Fruit fly (Drosophila melanogaster) whole organism, adult: ENCODE results near the gene CG17264.

ENCODE experiments used
- CG11617 ChIP-seq: fragments of 200-800 bp; sonication (Bioruptor generic); optimal IDR thresholded peaks from 2 replicates; lab custom pipeline; 2017; ENCODE audit warnings: mild to moderate bottlenecking, missing biosample characterization, missing genetic modification reagents, missing genetic modification characterization
- CG12768 ChIP-seq: fragments of 200-800 bp; sonication (Bioruptor generic); optimal IDR thresholded peaks from 2 replicates; lab custom pipeline; 2017; ENCODE audit warnings: missing biosample characterization, missing genetic modification characterization, mild to moderate bottlenecking, moderate library complexity, missing genetic modification reagents
- CG14711 ChIP-seq: fragments of 200-800 bp; sonication (Bioruptor generic); optimal IDR thresholded peaks from 2 replicates; lab custom pipeline; 2018; ENCODE audit warnings: missing biosample characterization, mild to moderate bottlenecking, missing genetic modification characterization, moderate library complexity
- CG1620 ChIP-seq: fragments of 200-800 bp; sonication (Bioruptor generic); optimal IDR thresholded peaks from 2 replicates; lab custom pipeline; 2016; ENCODE audit warnings: missing biosample characterization, missing genetic modification characterization
- CG33017 ChIP-seq: fragments of 200-800 bp; sonication (Bioruptor generic); optimal IDR thresholded peaks from 2 replicates; lab custom pipeline; 2018; ENCODE audit warnings: missing biosample characterization, mild to moderate bottlenecking, missing genetic modification characterization, moderate library complexity
- CG5204 ChIP-seq: fragments of 200-800 bp; sonication (Bioruptor generic); optimal IDR thresholded peaks from 2 replicates; lab custom pipeline; 2016; ENCODE audit warnings: missing biosample characterization, missing genetic modification characterization
- CG7045 ChIP-seq: fragments of 200-800 bp; sonication (Bioruptor generic); optimal IDR thresholded peaks from 2 replicates; lab custom pipeline; 2017; ENCODE audit warnings: missing biosample characterization, mild to moderate bottlenecking, missing genetic modification characterization
- CG7101 ChIP-seq: fragments of 200-800 bp; sonication (Bioruptor generic); optimal IDR thresholded peaks from 2 replicates; lab custom pipeline; 2018; ENCODE audit warnings: missing biosample characterization, mild to moderate bottlenecking, missing genetic modification characterization, moderate library complexity
- Clk ChIP-seq: fragments of 200-800 bp; sonication (Bioruptor generic); optimal IDR thresholded peaks from 2 replicates; lab custom pipeline; 2017; ENCODE audit warnings: missing biosample characterization, missing genetic modification characterization
- Crg-1 ChIP-seq: fragments of 200-800 bp; sonication (Bioruptor generic); optimal IDR thresholded peaks from 2 replicates; lab custom pipeline; 2016; ENCODE audit warnings: missing biosample characterization, missing genetic modification characterization
- Hr96 ChIP-seq: fragments of 200-800 bp; sonication (Bioruptor generic); optimal IDR thresholded peaks from 2 replicates; lab custom pipeline; 2016; ENCODE audit warnings: missing biosample characterization, missing genetic modification characterization
- Mnt ChIP-seq: fragments of 200-800 bp; sonication (Bioruptor generic); optimal IDR thresholded peaks from 2 replicates; lab custom pipeline; 2016; ENCODE audit warnings: missing biosample characterization, mild to moderate bottlenecking, missing genetic modification characterization
- bab1 ChIP-seq: fragments of 200-800 bp; sonication (Bioruptor generic); optimal IDR thresholded peaks from 3 replicates; lab custom pipeline; 2019; ENCODE audit warnings: missing biosample characterization, mild to moderate bottlenecking, missing genetic modification characterization, moderate library complexity
- cic ChIP-seq: fragments of 200-800 bp; sonication (Bioruptor generic); optimal IDR thresholded peaks from 2 replicates; lab custom pipeline; 2017; ENCODE audit warnings: missing biosample characterization, mild to moderate bottlenecking, missing genetic modification characterization, moderate library complexity
- cnc ChIP-seq, 2 experiments: fragments of >200 bp; optimal IDR thresholded peaks; 2 replicates each; lab custom pipeline; 2017
- kay ChIP-seq: fragments of 200-800 bp; sonication (Bioruptor generic); peaks from one replicate; lab custom pipeline; 2016; ENCODE audit warnings: missing biosample characterization, missing genetic modification characterization, borderline replicate concordance
- ovo ChIP-seq: fragments of 200-800 bp; sonication (Bioruptor generic); optimal IDR thresholded peaks from 2 replicates; lab custom pipeline; 2016; ENCODE audit warnings: missing biosample characterization, missing genetic modification characterization
- pad ChIP-seq: fragments of 200-800 bp; sonication (Bioruptor generic); optimal IDR thresholded peaks from 3 replicates; lab custom pipeline; 2017; ENCODE audit warnings: missing biosample characterization, missing genetic modification characterization, mild to moderate bottlenecking, moderate library complexity, missing genetic modification reagents
- tj ChIP-seq: fragments of 200-800 bp; sonication (Bioruptor generic); optimal IDR thresholded peaks from 3 replicates; lab custom pipeline; 2017; ENCODE audit warnings: missing biosample characterization, mild to moderate bottlenecking, missing genetic modification characterization, moderate library complexity
- toe ChIP-seq: fragments of 200-800 bp; sonication (Bioruptor generic); optimal IDR thresholded peaks from 2 replicates; lab custom pipeline; 2016; ENCODE audit warnings: missing biosample characterization, missing genetic modification characterization

Gene CG17264

DNA sequence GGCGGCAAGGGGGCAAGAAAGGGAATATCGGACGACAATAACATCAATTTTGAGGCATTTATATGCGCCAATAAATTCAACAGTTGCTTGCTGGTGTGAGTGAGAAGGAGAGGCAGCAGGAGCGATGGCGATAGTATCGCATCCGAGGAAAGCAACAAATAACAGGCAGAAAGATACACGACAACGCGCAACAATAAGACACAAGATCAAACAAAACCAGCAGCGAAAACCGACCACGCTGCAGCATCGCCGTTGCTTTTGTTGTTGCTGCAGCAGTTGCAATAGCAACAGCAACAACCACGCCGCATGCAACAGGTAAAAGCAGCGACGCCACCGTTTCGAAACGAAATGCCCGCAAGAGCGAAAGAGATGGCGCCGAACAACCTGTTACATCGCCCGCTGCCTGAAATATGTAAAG, 17.8 kb upstream of the CG17264 start:
- TF ChIP-seq CG33017 (tag; lab: Kevin White, UChicago) (no peak), ovo (GFP tag; lab: Kevin White, UChicago) (no peak)

DNA sequence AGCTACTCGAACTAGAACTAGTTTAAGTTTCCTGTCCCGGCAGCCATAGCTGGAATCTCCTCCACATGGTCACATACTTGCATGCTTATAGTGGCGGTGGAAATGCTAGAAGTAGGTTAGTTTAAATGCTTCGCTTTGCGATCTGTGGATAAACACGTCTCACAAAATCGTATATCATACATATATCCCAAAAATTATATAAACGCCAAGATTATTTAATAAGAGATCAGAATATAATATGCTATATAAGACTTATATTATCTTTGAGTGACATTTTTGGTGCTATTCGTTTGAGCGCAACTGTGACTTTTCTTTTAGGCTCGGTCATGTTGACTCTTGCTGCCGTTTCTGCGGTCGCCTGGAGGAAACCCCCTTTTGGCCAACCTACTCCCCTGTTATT, 16.4 kb upstream of the CG17264 start:
- TF ChIP-seq CG11617 (GFP tag; lab: Kevin White, UChicago) (no peak), CG1620 (no peak), CG12768 (no peak), CG14711 (tag; lab: Kevin White, UChicago) (no peak), toe (no peak), ovo (GFP tag; lab: Kevin White, UChicago) (no peak), Hr96 (GFP tag; lab: Kevin White, UChicago) (no peak), pad (GFP tag; lab: Kevin White, UChicago) (no peak), CG7101 (tag; lab: Kevin White, UChicago) (no peak), bab1 (no peak), CG7045 (GFP tag; lab: Kevin White, UChicago) (no peak), Clk (GFP tag; lab: Kevin White, UChicago) (no peak), tj (GFP tag; lab: Kevin White, UChicago) (no peak), Mnt (GFP tag; lab: Kevin White, UChicago) (no peak), CG5204 (GFP tag; lab: Kevin White, UChicago) (no peak), Crg-1 (no peak), kay (GFP tag; lab: Kevin White, UChicago) (no peak), CG33017 (tag; lab: Kevin White, UChicago) (no peak)

dm6 chr2L:3003399-3003798, 14.9 kb upstream of the CG17264 start:
- TF ChIP-seq cic (GFP tag; lab: Kevin White, UChicago), result no peak
- no peak for TF ChIP-seq Clk (GFP tag; lab: Kevin White, UChicago)
- TF ChIP-seq CG7101 (tag; lab: Kevin White, UChicago), result no peak
- TF ChIP-seq ovo (GFP tag; lab: Kevin White, UChicago), result no peak
- no peak for TF ChIP-seq cnc (optimal IDR thresholded peaks at IDR 0.05; lab: Kevin White, UChicago)
- TF ChIP-seq bab1, result no peak
- TF ChIP-seq pad (GFP tag; lab: Kevin White, UChicago), result no peak
- no peak for TF ChIP-seq CG5204 (GFP tag; lab: Kevin White, UChicago)
- TF ChIP-seq Crg-1, result no peak
- no peak for TF ChIP-seq CG7045 (GFP tag; lab: Kevin White, UChicago)
- no peak for TF ChIP-seq toe
- no peak for TF ChIP-seq CG1620
- no peak for TF ChIP-seq Mnt (GFP tag; lab: Kevin White, UChicago)
- TF ChIP-seq Hr96 (GFP tag; lab: Kevin White, UChicago), result no peak
- TF ChIP-seq kay (GFP tag; lab: Kevin White, UChicago), result no peak

- TF ChIP-seq pad (GFP tag; lab: Kevin White, UChicago) (no peak), kay (GFP tag; lab: Kevin White, UChicago) (no peak), CG5204 (GFP tag; lab: Kevin White, UChicago) (no peak), CG7045 (GFP tag; lab: Kevin White, UChicago) (no peak), Clk (GFP tag; lab: Kevin White, UChicago) (no peak), CG33017 (tag; lab: Kevin White, UChicago) (no peak), Crg-1 (no peak), Mnt (GFP tag; lab: Kevin White, UChicago) (no peak), Hr96 (GFP tag; lab: Kevin White, UChicago) (no peak), CG1620 (no peak)
Measured at dm6 chr2L:3004601-3005000, 13.7 kb upstream of the CG17264 start.

DNA sequence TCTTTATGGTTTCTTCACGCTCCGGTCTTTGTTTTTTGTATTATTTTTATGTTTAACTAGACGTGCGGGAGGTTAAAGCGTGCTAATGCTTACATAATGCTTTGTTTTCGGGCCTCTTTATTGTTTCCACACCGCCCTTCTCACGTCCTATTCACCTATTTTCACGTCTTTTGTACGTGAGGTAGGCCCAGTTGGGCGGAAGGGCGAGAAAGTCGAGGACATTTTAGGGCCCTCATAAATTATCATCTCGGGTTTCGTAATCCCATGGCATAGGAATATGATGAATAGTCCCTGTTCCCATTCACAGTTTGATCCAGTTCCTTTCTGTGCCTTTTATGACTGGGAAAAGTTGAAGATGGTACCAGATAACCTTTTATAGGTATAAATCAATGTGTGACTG, 12.8 kb upstream of the CG17264 start:
- TF ChIP-seq Crg-1 (no peak), ovo (GFP tag; lab: Kevin White, UChicago) (no peak), Mnt (GFP tag; lab: Kevin White, UChicago) (no peak), Clk (GFP tag; lab: Kevin White, UChicago) (no peak), toe (no peak), CG5204 (GFP tag; lab: Kevin White, UChicago) (no peak), CG7045 (GFP tag; lab: Kevin White, UChicago) (no peak), tj (GFP tag; lab: Kevin White, UChicago) (no peak), CG14711 (tag; lab: Kevin White, UChicago) (no peak), kay (GFP tag; lab: Kevin White, UChicago) (no peak), bab1 (no peak), Hr96 (GFP tag; lab: Kevin White, UChicago) (no peak), cic (GFP tag; lab: Kevin White, UChicago) (no peak)

DNA sequence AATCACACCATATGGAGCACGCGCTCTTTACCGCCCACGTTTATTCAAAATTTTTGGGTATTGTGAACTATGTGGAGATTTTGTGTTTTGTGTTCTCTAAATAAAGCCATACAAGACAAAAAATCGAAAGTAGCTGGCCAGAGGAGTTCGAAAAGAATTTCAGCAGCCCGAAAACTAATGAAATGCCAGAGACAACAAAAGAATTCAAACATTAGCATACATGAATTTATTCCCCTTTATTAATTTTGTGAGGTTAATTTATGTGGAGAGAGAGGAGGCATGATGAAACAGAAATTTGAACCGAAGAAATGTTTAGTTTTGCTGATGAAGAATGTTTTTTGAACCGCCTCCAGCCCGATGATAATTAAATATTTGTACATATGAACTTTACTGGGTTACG, 12.1 kb upstream of the CG17264 start:
- TF ChIP-seq ovo (GFP tag; lab: Kevin White, UChicago), result no peak
- no peak for TF ChIP-seq CG1620
- no peak for TF ChIP-seq CG11617 (GFP tag; lab: Kevin White, UChicago)
- no peak for TF ChIP-seq pad (GFP tag; lab: Kevin White, UChicago)
- TF ChIP-seq Hr96 (GFP tag; lab: Kevin White, UChicago), result no peak
- TF ChIP-seq tj (GFP tag; lab: Kevin White, UChicago), result no peak
- TF ChIP-seq bab1, result no peak
- TF ChIP-seq CG33017 (tag; lab: Kevin White, UChicago), result no peak
- no peak for TF ChIP-seq CG12768
- no peak for TF ChIP-seq CG7101 (tag; lab: Kevin White, UChicago)
- TF ChIP-seq Crg-1, result no peak
- no peak for TF ChIP-seq cic (GFP tag; lab: Kevin White, UChicago)
- TF ChIP-seq CG7045 (GFP tag; lab: Kevin White, UChicago), result no peak
- TF ChIP-seq toe, result no peak
- no peak for TF ChIP-seq CG5204 (GFP tag; lab: Kevin White, UChicago)
- no peak for TF ChIP-seq Clk (GFP tag; lab: Kevin White, UChicago)
- no peak for TF ChIP-seq kay (GFP tag; lab: Kevin White, UChicago)
- TF ChIP-seq Mnt (GFP tag; lab: Kevin White, UChicago), result no peak
